Worm (Caenorhabditis elegans) whole organism, L4 larva: ENCODE results near the gene sups-1.

Experiments
- Y105C5A.15 ChIP-seq: fragments of 200-800 bp; sonication (Bioruptor generic); IDR thresholded peaks from 2 replicates; pipeline ENCODE4 v1.3.6; 2022; ENCODE audit warnings: missing genetic modification characterization, missing compliant biosample characterization
- ama-1 ChIP-seq: fragments of 150-350 bp; optimal IDR thresholded peaks from 2 replicates; lab custom pipeline; 2014; ENCODE audit warnings: inconsistent platforms, mixed read lengths
- daf-12 ChIP-seq: fragments of 150-350 bp; optimal IDR thresholded peaks from 2 replicates; lab custom pipeline; 2014; ENCODE audit warnings: missing biosample characterization, missing genetic modification reagents, missing genetic modification characterization
- jun-1 ChIP-seq: fragments of 150-350 bp; optimal IDR thresholded peaks from 2 replicates; lab custom pipeline; 2014; ENCODE audit warnings: missing biosample characterization, missing genetic modification reagents, missing genetic modification characterization
- lin-39 ChIP-seq: fragments of 150-350 bp; optimal IDR thresholded peaks from 2 replicates; lab custom pipeline; 2014; ENCODE audit warnings: missing biosample characterization, missing genetic modification reagents, missing genetic modification characterization
- lsy-2 ChIP-seq, 2 experiments: fragments of 150-350 bp in 1 of 2; sonication (generic microtip) in 1 of 2; optimal IDR thresholded peaks; 2 replicates each; lab custom pipeline; 2014 to 2017; ENCODE audit warnings: missing biosample characterization in 2 of 2, missing genetic modification characterization in 2 of 2
- nhr-25 ChIP-seq: sonication (generic microtip); optimal IDR thresholded peaks from 2 replicates; lab custom pipeline; 2017; ENCODE audit warnings: missing genetic modification characterization, mild to moderate bottlenecking, missing compliant biosample characterization, antibody characterized with exemption, moderate library complexity, borderline replicate concordance; ENCODE audit not compliant: insufficient read depth
- nhr-41 ChIP-seq: fragments of 200-800 bp; sonication (Bioruptor generic); IDR thresholded peaks from 2 replicates; pipeline ENCODE4 v1.3.6; 2022; ENCODE audit warnings: missing genetic modification reagents, missing genetic modification characterization, missing compliant biosample characterization
- pha-4 ChIP-seq, 2 experiments: fragments of 150-350 bp in 1 of 2; fragments of 200-800 bp in 1 of 2; sonication (Bioruptor generic) in 1 of 2; IDR thresholded peaks in 1 of 2; optimal IDR thresholded peaks in 1 of 2; 2 replicates each; pipeline versions ENCODE4 v1.3.6 to Lab custom; 2014 to 2022; ENCODE audit warnings: missing genetic modification characterization in 2 of 2, missing genetic modification reagents in 2 of 2, missing biosample characterization in 1 of 2, missing compliant biosample characterization in 1 of 2
- zip-2 ChIP-seq: fragments of 150-350 bp; optimal IDR thresholded peaks from 2 replicates; lab custom pipeline; 2014; ENCODE audit warnings: missing biosample characterization, missing genetic modification characterization
- ztf-11 ChIP-seq: fragments of 150-350 bp; optimal IDR thresholded peaks from 2 replicates; lab custom pipeline; 2014; ENCODE audit warnings: missing biosample characterization, missing genetic modification characterization

DNA sequence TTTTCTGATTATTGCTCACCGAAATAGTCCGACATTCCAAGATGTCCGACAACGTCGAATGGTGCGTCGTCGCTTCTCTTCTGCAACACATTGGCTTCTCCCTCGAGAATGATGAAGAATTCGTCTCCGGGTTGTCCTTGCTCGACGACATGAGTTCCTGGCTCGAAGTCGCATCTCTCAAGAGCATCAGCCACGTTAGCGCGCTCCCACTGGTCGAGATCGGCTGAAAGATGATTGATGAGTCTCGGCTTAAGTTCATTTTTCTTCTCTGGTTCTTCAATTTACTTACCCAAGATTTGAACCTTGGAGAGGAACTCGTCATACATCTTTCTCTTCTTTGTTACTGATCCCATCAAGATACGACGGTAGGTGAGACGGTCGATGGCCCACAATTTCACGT, 31.7 kb upstream of the sups-1 start:
- no peak for TF ChIP-seq pha-4 (GFP tag; IDR thresholded peaks at IDR 0.05; lab: Robert Waterston, UW)
- TF ChIP-seq pha-4 (tag; optimal IDR thresholded peaks at IDR 0.05; lab: Kevin White, UChicago): no peak
- TF ChIP-seq nhr-25: no peak
- TF ChIP-seq lsy-2 (tag; optimal IDR thresholded peaks at IDR 0.05; lab: Kevin White, UChicago): no peak
- TF ChIP-seq lin-39 (tag; lab: Kevin White, UChicago): no peak
- TF ChIP-seq jun-1 (tag; lab: Kevin White, UChicago): no peak
- no peak for TF ChIP-seq daf-12 (tag; lab: Kevin White, UChicago)
- no peak for TF ChIP-seq ama-1 (lab: Kevin White, UChicago)
- TF ChIP-seq nhr-41 (GFP tag; lab: Robert Waterston, UW): no peak
- TF ChIP-seq Y105C5A.15 (GFP tag; lab: Robert Waterston, UW): no peak
- no peak for TF ChIP-seq zip-2
- TF ChIP-seq ztf-11 (tag; lab: Kevin White, UChicago): no peak
